Fruit fly (Drosophila melanogaster): Measurements from ENCODE around the gene CG8132.

DNA sequence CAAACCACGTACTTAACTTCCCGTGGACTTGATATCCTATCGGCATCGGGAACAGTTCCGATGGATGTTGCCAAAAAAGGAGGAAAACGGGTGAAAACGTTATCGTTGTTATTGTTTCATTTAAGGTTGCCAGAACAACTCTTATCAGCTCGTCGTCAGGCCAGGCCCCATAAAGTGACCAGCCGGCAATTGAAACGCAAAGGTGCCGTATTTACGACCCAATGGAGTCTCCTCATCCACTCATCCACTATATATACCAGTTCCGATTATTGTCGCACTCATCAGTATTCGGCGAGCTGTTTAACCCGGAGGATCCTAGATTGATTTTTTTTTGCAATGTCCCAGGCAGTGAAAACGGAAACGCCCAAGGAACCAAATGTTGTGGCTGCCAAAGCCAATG lies 36.2 kb upstream of the CG8132 start, which contains the start of gene Srr:
- no peak for TF ChIP-seq toy (GFP tag; IDR thresholded peaks at IDR 0.05)
- no peak for TF ChIP-seq maf-S (GFP tag; optimal IDR thresholded peaks at IDR 0.05)
- no peak for TF ChIP-seq CG2199 (GFP tag; IDR thresholded peaks at IDR 0.05)
- no peak for TF ChIP-seq CG18011 (GFP tag; optimal IDR thresholded peaks at IDR 0.05)
